Fruit fly (Drosophila melanogaster) Kc167 (cell line): Measurements from ENCODE around the gene Gbeta76C.

Experiments used
- Myc ChIP-seq: fragments of >200 bp; optimal IDR thresholded peaks from 2 replicates; lab custom pipeline; 2017; ENCODE audit warnings: missing external identifiers
- Sin3A ChIP-seq: fragments of >200 bp; optimal IDR thresholded peaks from 2 replicates; lab custom pipeline; 2018; ENCODE audit warnings: missing external identifiers
- h ChIP-seq: fragments of >200 bp; optimal IDR thresholded peaks from 3 replicates; lab custom pipeline; 2018; ENCODE audit warnings: missing external identifiers
- insv ChIP-seq: fragments of >200 bp; optimal IDR thresholded peaks from 3 replicates; lab custom pipeline; 2018; ENCODE audit warnings: missing external identifiers
- psq ChIP-seq: fragments of >200 bp; optimal IDR thresholded peaks from 2 replicates; lab custom pipeline; 2017; ENCODE audit warnings: missing external identifiers
- ttk ChIP-seq: sonication (Bioruptor generic); optimal IDR thresholded peaks from 2 replicates; lab custom pipeline; 2017; ENCODE audit warnings: missing external identifiers

dm6 chr3L:19696073-19696960 lies 8.9 kb downstream of the Gbeta76C start:
- no peak for TF ChIP-seq ttk (lab: Kevin White, UChicago)
- TF ChIP-seq insv, result no peak
- no peak for TF ChIP-seq Sin3A (lab: Kevin White, UChicago)
- no peak for TF ChIP-seq Myc (lab: Kevin White, UChicago)
- TF ChIP-seq psq (lab: Kevin White, UChicago), result no peak
- no peak for TF ChIP-seq h
